Worm (Caenorhabditis elegans): ENCODE data around the gene wdr-5.1.

wdr-5.1 gene

DNA sequence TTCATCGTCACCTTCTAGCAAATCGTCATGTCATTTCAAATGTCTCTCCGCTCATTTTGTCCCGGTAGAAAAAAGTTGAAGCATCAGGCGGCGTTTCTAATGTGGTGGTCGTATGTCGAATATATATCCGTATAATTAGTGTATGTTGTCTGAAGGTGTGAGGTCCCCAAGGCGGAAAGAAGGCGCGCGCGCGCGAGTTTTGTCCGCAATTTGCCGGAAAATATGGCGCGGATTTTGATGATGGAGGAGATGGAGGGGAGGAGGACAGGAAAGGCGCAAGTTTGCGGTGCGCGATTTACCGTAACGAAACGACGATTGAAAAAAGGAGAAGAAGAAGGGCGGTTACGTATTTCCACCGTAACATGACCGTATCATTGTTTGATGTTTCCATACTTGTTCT is 37.0 kb downstream of the wdr-5.1 start:
- TF ChIP-seq snpc-4 (tag; optimal IDR thresholded peaks at IDR 0.05): no peak
- no peak for TF ChIP-seq gmeb-1 (tag; optimal IDR thresholded peaks at IDR 0.05)
- TF ChIP-seq nhr-10 (tag; optimal IDR thresholded peaks at IDR 0.05): no peak
- no peak for TF ChIP-seq skn-1 (tag; optimal IDR thresholded peaks at IDR 0.05)
- no peak for TF ChIP-seq blmp-1 (tag; optimal IDR thresholded peaks at IDR 0.05; ENCODE audit: insufficient read depth)
- no peak for TF ChIP-seq lsy-2 (tag; optimal IDR thresholded peaks at IDR 0.05)
- no peak for TF ChIP-seq lin-13 (GFP tag; optimal IDR thresholded peaks at IDR 0.05)
- TF ChIP-seq F13H6.1 (tag; optimal IDR thresholded peaks at IDR 0.05): no peak
- TF ChIP-seq nhr-12 (tag; optimal IDR thresholded peaks at IDR 0.05): no peak
- no peak for TF ChIP-seq unc-62 (GFP tag; optimal IDR thresholded peaks at IDR 0.05)
- no peak for TF ChIP-seq C34F6.9 (tag; optimal IDR thresholded peaks at IDR 0.05)
- no peak for TF ChIP-seq ztf-1 (GFP tag; conservative IDR thresholded peaks at IDR 0.05)
- TF ChIP-seq zag-1 (tag; optimal IDR thresholded peaks at IDR 0.05): no peak
- no peak for TF ChIP-seq R02D3.7 (tag; optimal IDR thresholded peaks at IDR 0.05)
- no peak for TF ChIP-seq egl-27 (tag; optimal IDR thresholded peaks at IDR 0.05)
- TF ChIP-seq aly-2 (tag; optimal IDR thresholded peaks at IDR 0.05): no peak

DNA sequence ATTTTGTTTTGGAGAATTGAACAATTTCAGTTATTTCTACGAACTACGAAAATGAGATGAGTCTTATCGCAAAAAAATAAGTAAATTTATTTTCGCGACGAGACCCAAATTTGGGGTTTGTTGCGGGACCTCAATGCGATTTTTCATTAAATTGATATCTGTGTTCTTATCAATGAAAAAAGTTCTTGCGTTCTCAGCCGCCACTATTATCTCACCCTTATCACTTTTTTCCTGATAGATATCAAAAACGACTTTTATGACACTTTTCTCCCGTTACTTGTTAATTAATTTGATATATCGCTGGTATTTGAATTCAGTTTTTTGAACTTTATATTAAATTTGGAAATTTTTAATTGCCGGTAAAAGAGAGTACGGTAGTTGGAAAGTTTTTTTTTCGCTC is 38.3 kb downstream of the wdr-5.1 start:
- TF ChIP-seq lin-13 (GFP tag; optimal IDR thresholded peaks at IDR 0.05) (no peak), dmd-4 (tag; optimal IDR thresholded peaks at IDR 0.05) (no peak), gmeb-1 (tag; optimal IDR thresholded peaks at IDR 0.05) (no peak), aly-2 (tag; optimal IDR thresholded peaks at IDR 0.05) (no peak), nhr-6 (tag; optimal IDR thresholded peaks at IDR 0.05) (no peak), nhr-11 (tag; optimal IDR thresholded peaks at IDR 0.05) (no peak), unc-39 (tag; optimal IDR thresholded peaks at IDR 0.05) (no peak), lsy-2 (tag; optimal IDR thresholded peaks at IDR 0.05) (no peak), elt-3 (tag; optimal IDR thresholded peaks at IDR 0.05) (no peak), sma-9 (GFP tag; optimal IDR thresholded peaks at IDR 0.05) (no peak), sma-9 (tag; optimal IDR thresholded peaks at IDR 0.05) (no peak), ama-1 (optimal IDR thresholded peaks at IDR 0.05) (no peak), ceh-82 (tag; optimal IDR thresholded peaks at IDR 0.05) (no peak), sma-3 (GFP tag; optimal IDR thresholded peaks at IDR 0.05) (no peak), nhr-12 (tag; optimal IDR thresholded peaks at IDR 0.05) (no peak), nhr-25 (tag; optimal IDR thresholded peaks at IDR 0.05) (no peak)

DNA sequence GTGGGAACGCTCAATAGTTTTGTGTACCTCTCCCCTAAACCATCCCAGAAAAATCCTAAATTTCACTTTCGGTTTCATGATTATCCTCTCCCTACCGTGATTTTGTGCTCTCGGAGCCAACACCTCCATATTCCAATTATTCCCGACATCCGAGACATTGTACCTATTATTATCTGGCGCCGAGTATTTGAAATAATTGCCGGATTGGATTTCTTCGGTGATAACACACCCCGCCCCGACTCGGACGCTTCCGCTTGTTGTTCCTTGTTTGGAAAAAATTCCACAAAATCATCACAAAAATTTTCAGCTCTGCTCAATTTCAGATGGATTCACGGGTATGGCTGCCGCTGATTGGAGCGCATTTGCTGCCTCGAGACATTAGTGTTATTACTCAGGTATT is 40.1 kb downstream of the wdr-5.1 start, which contains the start of gene lin-48:
Gene lin-48, plus strand, starts transcription at position 301 of the 400 bp plus-strand sequence.
- TF ChIP-seq dmd-4 (tag; optimal IDR thresholded peaks at IDR 0.05) (no peak), snpc-4 (tag; optimal IDR thresholded peaks at IDR 0.05) (no peak), sma-9 (GFP tag; optimal IDR thresholded peaks at IDR 0.05) (no peak), sma-9 (tag; optimal IDR thresholded peaks at IDR 0.05) (no peak), peb-1 (tag; optimal IDR thresholded peaks at IDR 0.05) (no peak), lin-13 (GFP tag; optimal IDR thresholded peaks at IDR 0.05) (no peak), C34F6.9 (tag; optimal IDR thresholded peaks at IDR 0.05) (no peak), alr-1 (tag; optimal IDR thresholded peaks at IDR 0.05) (no peak)

Data from whole organism, L2 larva.